Worm (Caenorhabditis elegans) whole organism, L2 larva: ENCODE data around the gene ZK507.1.
A peak's percentile ranks its signal among the peaks of the same experiment; 100 is the strongest.

ENCODE experiments used
- C34F6.9 ChIP-seq: fragments of 150-350 bp; optimal IDR thresholded peaks from 2 replicates; lab custom pipeline; 2014; ENCODE audit warnings: missing biosample characterization, missing genetic modification characterization
- F13H6.1 ChIP-seq: sonication (generic microtip); optimal IDR thresholded peaks from 2 replicates; lab custom pipeline; 2016; ENCODE audit warnings: missing genetic modification characterization, missing compliant biosample characterization
- R02D3.7 ChIP-seq: fragments of 150-350 bp; optimal IDR thresholded peaks from 2 replicates; lab custom pipeline; 2014; ENCODE audit warnings: missing biosample characterization, missing genetic modification characterization
- Y55F3AM.14 ChIP-seq: fragments of 200-800 bp; sonication (Bioruptor generic); optimal IDR thresholded peaks from 2 replicates; lab custom pipeline; 2018; ENCODE audit warnings: mild to moderate bottlenecking, missing genetic modification characterization, missing compliant biosample characterization
- ZK546.5 ChIP-seq: sonication (generic microtip); optimal IDR thresholded peaks from 2 replicates; lab custom pipeline; 2017; ENCODE audit warnings: missing biosample characterization, missing genetic modification characterization
- alr-1 ChIP-seq: fragments of 150-350 bp; optimal IDR thresholded peaks from 2 replicates; lab custom pipeline; 2014; ENCODE audit warnings: missing biosample characterization, missing genetic modification characterization
- aly-2 ChIP-seq: fragments of 150-350 bp; optimal IDR thresholded peaks from 2 replicates; lab custom pipeline; 2014; ENCODE audit warnings: missing biosample characterization, missing genetic modification characterization
- ama-1 ChIP-seq: fragments of 150-350 bp; optimal IDR thresholded peaks from 2 replicates; lab custom pipeline; 2018; ENCODE audit warnings: inconsistent platforms
- blmp-1 ChIP-seq: sonication (generic microtip); optimal IDR thresholded peaks from 2 replicates; lab custom pipeline; 2017; ENCODE audit warnings: missing genetic modification characterization, mild to moderate bottlenecking, missing compliant biosample characterization, antibody characterized with exemption, moderate library complexity; ENCODE audit not compliant: insufficient read depth
- ceh-16 ChIP-seq: fragments of 150-350 bp; optimal IDR thresholded peaks from 2 replicates; lab custom pipeline; 2014; ENCODE audit warnings: missing biosample characterization, missing genetic modification characterization
- ceh-82 ChIP-seq: fragments of 150-350 bp; optimal IDR thresholded peaks from 2 replicates; lab custom pipeline; 2014; ENCODE audit warnings: missing biosample characterization, missing genetic modification characterization
- crh-2 ChIP-seq: sonication (generic microtip); optimal IDR thresholded peaks from 2 replicates; lab custom pipeline; 2017; ENCODE audit warnings: missing biosample characterization, missing genetic modification characterization
- dmd-4 ChIP-seq: sonication (generic microtip); optimal IDR thresholded peaks from 2 replicates; lab custom pipeline; 2017; ENCODE audit warnings: missing biosample characterization, missing genetic modification characterization
- egl-27 ChIP-seq: sonication (generic microtip); optimal IDR thresholded peaks from 3 replicates; lab custom pipeline; 2017; ENCODE audit warnings: missing biosample characterization, missing genetic modification reagents, missing genetic modification characterization
- elt-1 ChIP-seq: fragments of 150-350 bp; optimal IDR thresholded peaks from 2 replicates; lab custom pipeline; 2014; ENCODE audit warnings: missing biosample characterization, missing genetic modification characterization
- elt-3 ChIP-seq: sonication (generic microtip); optimal IDR thresholded peaks from 2 replicates; lab custom pipeline; 2017; ENCODE audit warnings: missing biosample characterization, missing genetic modification characterization
- fos-1 ChIP-seq: fragments of 150-350 bp; optimal IDR thresholded peaks from 2 replicates; lab custom pipeline; 2014; ENCODE audit warnings: missing biosample characterization, missing genetic modification characterization
- gmeb-1 ChIP-seq: fragments of 150-350 bp; optimal IDR thresholded peaks from 2 replicates; lab custom pipeline; 2014; ENCODE audit warnings: missing biosample characterization, missing genetic modification characterization
- lin-11 ChIP-seq: fragments of 150-350 bp; sonication (generic microtip); optimal IDR thresholded peaks from 2 replicates; lab custom pipeline; 2014; ENCODE audit warnings: missing biosample characterization, missing genetic modification characterization, inconsistent platforms, mixed read lengths
- lin-13 ChIP-seq: fragments of 150-350 bp; optimal IDR thresholded peaks from 2 replicates; lab custom pipeline; 2014; ENCODE audit warnings: missing biosample characterization, missing genetic modification reagents, missing genetic modification characterization
- lin-39 ChIP-seq: fragments of 150-350 bp; optimal IDR thresholded peaks from 2 replicates; lab custom pipeline; 2014; ENCODE audit warnings: missing biosample characterization, missing genetic modification reagents, missing genetic modification characterization
- lsy-2 ChIP-seq, 2 experiments: fragments of 150-350 bp in 1 of 2; sonication (generic microtip) in 1 of 2; optimal IDR thresholded peaks; 2 replicates each; lab custom pipeline; 2014 to 2017; ENCODE audit warnings: missing biosample characterization in 2 of 2, missing genetic modification characterization in 2 of 2
- mab-5 ChIP-seq: fragments of 150-350 bp; optimal IDR thresholded peaks from 2 replicates; lab custom pipeline; 2014; ENCODE audit warnings: missing biosample characterization, missing genetic modification characterization
- mbf-1 ChIP-seq: sonication (generic microtip); optimal IDR thresholded peaks from 2 replicates; lab custom pipeline; 2017; ENCODE audit warnings: missing biosample characterization, missing genetic modification characterization
- mdl-1 ChIP-seq, 2 experiments: fragments of 150-350 bp in 1 of 2; sonication (generic microtip) in 1 of 2; optimal IDR thresholded peaks; 2 replicates each; lab custom pipeline; 2017; ENCODE audit warnings: missing biosample characterization in 2 of 2, missing genetic modification characterization in 2 of 2
- nhr-10 ChIP-seq: sonication (generic microtip); optimal IDR thresholded peaks from 2 replicates; lab custom pipeline; 2017; ENCODE audit warnings: missing biosample characterization, missing genetic modification characterization
- nhr-11 ChIP-seq: fragments of 150-350 bp; optimal IDR thresholded peaks from 2 replicates; lab custom pipeline; 2014; ENCODE audit warnings: missing biosample characterization, missing genetic modification characterization
- nhr-129 ChIP-seq: fragments of 150-350 bp; optimal IDR thresholded peaks from 2 replicates; lab custom pipeline; 2014; ENCODE audit warnings: missing biosample characterization, missing genetic modification characterization
- nhr-21 ChIP-seq: fragments of 150-350 bp; optimal IDR thresholded peaks from 2 replicates; lab custom pipeline; 2014; ENCODE audit warnings: missing biosample characterization, missing genetic modification characterization
- nhr-23 ChIP-seq: fragments of 150-350 bp; optimal IDR thresholded peaks from 2 replicates; lab custom pipeline; 2014; ENCODE audit warnings: missing biosample characterization, missing genetic modification reagents, missing genetic modification characterization
- nhr-237 ChIP-seq: fragments of 150-350 bp; optimal IDR thresholded peaks from 2 replicates; lab custom pipeline; 2014; ENCODE audit warnings: missing biosample characterization, missing genetic modification characterization
- nhr-25 ChIP-seq: fragments of 150-350 bp; sonication (generic microtip); optimal IDR thresholded peaks from 3 replicates; lab custom pipeline; 2014; ENCODE audit warnings: missing biosample characterization, missing genetic modification characterization
- nhr-6 ChIP-seq: fragments of 150-350 bp; optimal IDR thresholded peaks from 2 replicates; lab custom pipeline; 2014; ENCODE audit warnings: missing biosample characterization, missing genetic modification characterization
- nhr-77 ChIP-seq: fragments of 150-350 bp; optimal IDR thresholded peaks from 2 replicates; lab custom pipeline; 2014; ENCODE audit warnings: missing biosample characterization, missing genetic modification characterization
- peb-1 ChIP-seq: fragments of 150-350 bp; optimal IDR thresholded peaks from 2 replicates; lab custom pipeline; 2014; ENCODE audit warnings: missing biosample characterization, missing genetic modification characterization
- skn-1 ChIP-seq: sonication (generic microtip); optimal IDR thresholded peaks from 2 replicates; lab custom pipeline; 2017; ENCODE audit warnings: missing biosample characterization, missing genetic modification characterization
- sma-3 ChIP-seq: sonication (generic microtip); optimal IDR thresholded peaks from 2 replicates; lab custom pipeline; 2016; ENCODE audit warnings: missing genetic modification reagents, missing genetic modification characterization, missing compliant biosample characterization
- sma-9 ChIP-seq, 2 experiments: fragments of 150-350 bp in 1 of 2; sonication (generic microtip) in 1 of 2; optimal IDR thresholded peaks; 2 replicates each; lab custom pipeline; 2014 to 2016; ENCODE audit warnings: missing genetic modification characterization in 2 of 2, mild to moderate bottlenecking in 1 of 2, missing biosample characterization in 1 of 2, missing compliant biosample characterization in 1 of 2, missing genetic modification reagents in 1 of 2, moderate library complexity in 1 of 2
- snpc-4 ChIP-seq: fragments of 150-350 bp; optimal IDR thresholded peaks from 2 replicates; lab custom pipeline; 2014; ENCODE audit warnings: missing biosample characterization, missing genetic modification characterization
- unc-39 ChIP-seq: fragments of 150-350 bp; optimal IDR thresholded peaks from 2 replicates; lab custom pipeline; 2014; ENCODE audit warnings: missing biosample characterization, missing genetic modification characterization
- unc-55 ChIP-seq: fragments of 150-350 bp; sonication (generic microtip); optimal IDR thresholded peaks from 3 replicates; lab custom pipeline; 2014; ENCODE audit warnings: missing biosample characterization, missing genetic modification reagents, missing genetic modification characterization
- unc-62 ChIP-seq: fragments of 150-350 bp; optimal IDR thresholded peaks from 2 replicates; lab custom pipeline; 2014; ENCODE audit warnings: missing biosample characterization, missing genetic modification reagents, missing genetic modification characterization
- zag-1 ChIP-seq: fragments of 150-350 bp; optimal IDR thresholded peaks from 2 replicates; lab custom pipeline; 2014; ENCODE audit warnings: missing biosample characterization, missing genetic modification characterization
- ztf-1 ChIP-seq: fragments of 200-800 bp; sonication (Bioruptor generic); conservative IDR thresholded peaks from 2 replicates; pipeline ENCODE4 v1.3.6; 2022; ENCODE audit warnings: missing genetic modification characterization, missing compliant biosample characterization
- ztf-11 ChIP-seq: sonication (generic microtip); optimal IDR thresholded peaks from 2 replicates; lab custom pipeline; 2017; ENCODE audit warnings: missing biosample characterization, missing genetic modification characterization
- ztf-4 ChIP-seq: fragments of 150-350 bp; optimal IDR thresholded peaks from 2 replicates; lab custom pipeline; 2014; ENCODE audit warnings: missing biosample characterization, missing genetic modification characterization

Gene ZK507.1

ce11 chrIII:9058959-9059534, 42.1 kb downstream of the ZK507.1 start, which contains the start of gene gst-1 (continued):
- no peak for TF ChIP-seq aly-2 (tag; lab: Kevin White, UChicago)
- TF ChIP-seq mab-5 (tag; lab: Kevin White, UChicago) = no peak

ce11 chrIII:9054414-9055147, 46.5 kb downstream of the ZK507.1 start, which contains the start of gene cls-2:
Gene cls-2 (plus strand): TSS chrIII:9055048.
- peak in 1 of 2 experiments; percentile 23 for TF ChIP-seq lsy-2 (tag; optimal IDR thresholded peaks at IDR 0.05; lab: Kevin White, UChicago)
- TF ChIP-seq nhr-77 (tag; lab: Kevin White, UChicago) = no peak
- TF ChIP-seq nhr-10 (tag; lab: Kevin White, UChicago) = no peak
- TF ChIP-seq lin-11 = no peak
- TF ChIP-seq nhr-129 (tag; lab: Kevin White, UChicago) = peak; percentile 60
- TF ChIP-seq crh-2 (tag; lab: Kevin White, UChicago) = peak; percentile 31
- TF ChIP-seq C34F6.9 (tag; lab: Kevin White, UChicago) = peak; percentile 12
- TF ChIP-seq unc-55 (GFP tag; lab: Kevin White, UChicago) = peak; percentile 17

ce11 chrIII:9053740-9054252, 47.3 kb downstream of the ZK507.1 start, which contains the start of gene R107.5:
Gene R107.5 (minus strand): TSS chrIII:9053790.
- TF ChIP-seq lin-13 (peak; percentile 84), ceh-82 (tag; lab: Kevin White, UChicago) (no peak), sma-9 (GFP tag; optimal IDR thresholded peaks at IDR 0.05; lab: Kevin White, UChicago) (peak; percentile 87), sma-9 (tag; optimal IDR thresholded peaks at IDR 0.05; lab: Kevin White, UChicago) (no peak), Y55F3AM.14 (GFP tag; lab: Kevin White, UChicago) (peak; percentile 95), nhr-77 (tag; lab: Kevin White, UChicago) (no peak), elt-1 (tag; lab: Kevin White, UChicago) (no peak), nhr-25 (peak; percentile 96), skn-1 (tag; lab: Kevin White, UChicago) (peak; percentile 36), nhr-23 (tag; lab: Kevin White, UChicago) (no peak), aly-2 (tag; lab: Kevin White, UChicago) (no peak), ztf-4 (tag; lab: Kevin White, UChicago) (peak; percentile 95), egl-27 (tag; lab: Kevin White, UChicago) (peak; percentile 82), ceh-16 (tag; lab: Kevin White, UChicago) (peak; percentile 13), fos-1 (tag; lab: Kevin White, UChicago) (peak; percentile 91), nhr-10 (tag; lab: Kevin White, UChicago) (peak; percentile 80), blmp-1 (tag; lab: Kevin White, UChicago) (peak; percentile 90), nhr-237 (tag; lab: Kevin White, UChicago) (no peak), unc-55 (GFP tag; lab: Kevin White, UChicago) (peak; percentile 80), C34F6.9 (tag; lab: Kevin White, UChicago) (peak; percentile 97), lin-39 (tag; lab: Kevin White, UChicago) (no peak), ztf-11 (no peak), alr-1 (tag; lab: Kevin White, UChicago) (no peak), elt-3 (no peak), R02D3.7 (tag; lab: Kevin White, UChicago) (no peak), lin-11 (peak; percentile 87), dmd-4 (tag; lab: Kevin White, UChicago) (no peak), snpc-4 (tag; lab: Kevin White, UChicago) (peak; percentile 66), unc-39 (tag; lab: Kevin White, UChicago) (no peak), gmeb-1 (peak; percentile 82), F13H6.1 (tag; lab: Kevin White, UChicago) (peak; percentile 95), nhr-21 (tag; lab: Kevin White, UChicago) (peak; percentile 96), ztf-1 (GFP tag; lab: Robert Waterston, UW) (peak; percentile 97), nhr-11 (tag; lab: Kevin White, UChicago) (no peak), mab-5 (tag; lab: Kevin White, UChicago) (no peak), mdl-1 (tag; optimal IDR thresholded peaks at IDR 0.05; lab: Kevin White, UChicago) (peak; percentile 88 to 96), unc-62 (GFP tag; lab: Kevin White, UChicago) (peak; percentile 73), peb-1 (no peak), mbf-1 (tag; lab: Kevin White, UChicago) (no peak), nhr-6 (tag; lab: Kevin White, UChicago) (peak; percentile 75), ama-1 (peak; percentile 98), ZK546.5 (tag; lab: Kevin White, UChicago) (no peak), sma-3 (peak; percentile 98), nhr-129 (tag; lab: Kevin White, UChicago) (peak; percentile 95), zag-1 (tag; lab: Kevin White, UChicago) (peak; percentile 37), lsy-2 (tag; optimal IDR thresholded peaks at IDR 0.05; lab: Kevin White, UChicago) (peak; percentile 80 to 92), crh-2 (tag; lab: Kevin White, UChicago) (peak; percentile 98)
